Worm (Caenorhabditis elegans): Measurements from ENCODE around the gene C15H11.10.

The C15H11.10 gene

DNA sequence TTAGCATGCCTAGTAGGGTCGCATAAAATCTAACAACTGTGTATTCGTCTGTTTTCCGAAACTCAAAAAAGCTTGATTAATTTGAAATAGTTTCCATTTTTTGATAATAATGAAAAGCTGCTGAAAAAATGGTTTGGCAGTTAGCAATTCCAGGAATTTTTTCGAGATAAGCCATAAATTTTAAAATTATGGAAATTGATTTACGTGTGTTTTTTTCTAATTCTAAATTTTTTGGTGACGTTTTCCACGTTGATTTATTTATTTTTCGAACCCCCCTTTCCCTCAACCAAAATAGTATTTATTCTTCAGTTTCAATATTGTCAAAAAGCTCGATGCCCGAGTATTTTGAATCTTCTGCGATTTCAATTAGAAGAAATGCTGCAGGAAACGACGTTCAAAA is 36.9 kb downstream of the C15H11.10 start, which contains the start of gene F23B12.1:
F23B12.1 (plus strand) TSS at position 301 of the 400 bp plus-strand sequence.
- TF ChIP-seq sma-3 (GFP tag; optimal IDR thresholded peaks at IDR 0.05) (no peak), unc-55 (GFP tag; optimal IDR thresholded peaks at IDR 0.05) (no peak), elt-3 (tag; optimal IDR thresholded peaks at IDR 0.05) (no peak), ceh-82 (tag; optimal IDR thresholded peaks at IDR 0.05) (no peak), aly-2 (tag; optimal IDR thresholded peaks at IDR 0.05) (no peak), F13H6.1 (tag; optimal IDR thresholded peaks at IDR 0.05) (no peak), ztf-4 (tag; optimal IDR thresholded peaks at IDR 0.05) (no peak), lin-13 (GFP tag; optimal IDR thresholded peaks at IDR 0.05) (no peak), lin-39 (tag; optimal IDR thresholded peaks at IDR 0.05) (no peak), nhr-12 (tag; optimal IDR thresholded peaks at IDR 0.05) (no peak), nhr-237 (tag; optimal IDR thresholded peaks at IDR 0.05) (no peak), ceh-16 (tag; optimal IDR thresholded peaks at IDR 0.05) (no peak), snpc-4 (tag; optimal IDR thresholded peaks at IDR 0.05) (no peak)

DNA sequence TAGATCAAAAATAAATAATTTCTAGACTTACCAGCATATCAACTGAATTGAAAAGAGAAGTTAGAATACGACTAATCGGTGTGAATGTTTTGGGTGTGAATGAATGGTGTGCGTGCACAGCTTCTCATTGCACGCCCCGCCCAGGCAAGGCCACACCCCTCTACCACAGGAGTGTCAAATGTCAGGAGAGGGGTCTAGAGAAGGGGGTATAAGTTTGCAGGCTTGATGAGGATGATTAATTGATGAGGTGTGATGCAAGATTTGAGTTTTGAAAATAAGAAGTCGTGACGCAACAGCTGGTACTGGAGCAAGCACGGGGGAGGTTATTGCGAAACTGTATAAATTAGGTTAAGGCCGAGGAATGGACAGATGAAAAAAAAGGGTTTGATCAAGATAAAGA is 40.3 kb downstream of the C15H11.10 start, which contains the start of gene egl-1:
egl-1 (minus strand) TSS at position 101 of the 400 bp plus-strand sequence.
- TF ChIP-seq Y55F3AM.14 (GFP tag; optimal IDR thresholded peaks at IDR 0.05) = no peak
- no peak for TF ChIP-seq nhr-237 (tag; optimal IDR thresholded peaks at IDR 0.05)
- no peak for TF ChIP-seq crh-2 (tag; optimal IDR thresholded peaks at IDR 0.05)
- TF ChIP-seq sma-3 (GFP tag; optimal IDR thresholded peaks at IDR 0.05) = no peak
- no peak for TF ChIP-seq blmp-1 (tag; optimal IDR thresholded peaks at IDR 0.05; ENCODE audit: insufficient read depth)
- no peak for TF ChIP-seq ztf-4 (tag; optimal IDR thresholded peaks at IDR 0.05)
- TF ChIP-seq ztf-1 (GFP tag; conservative IDR thresholded peaks at IDR 0.05) = no peak
- TF ChIP-seq nhr-23 (tag; optimal IDR thresholded peaks at IDR 0.05) = no peak
- no peak for TF ChIP-seq R02D3.7 (tag; optimal IDR thresholded peaks at IDR 0.05)
- TF ChIP-seq peb-1 (tag; optimal IDR thresholded peaks at IDR 0.05) = no peak
- no peak for TF ChIP-seq lin-11 (tag; optimal IDR thresholded peaks at IDR 0.05)
- TF ChIP-seq lin-39 (tag; optimal IDR thresholded peaks at IDR 0.05) = no peak
- no peak for TF ChIP-seq ama-1 (optimal IDR thresholded peaks at IDR 0.05)
- no peak for TF ChIP-seq ztf-11 (tag; optimal IDR thresholded peaks at IDR 0.05)
- TF ChIP-seq mbf-1 (tag; optimal IDR thresholded peaks at IDR 0.05) = no peak
- no peak for TF ChIP-seq nhr-21 (tag; optimal IDR thresholded peaks at IDR 0.05)
- no peak for TF ChIP-seq ceh-16 (tag; optimal IDR thresholded peaks at IDR 0.05)
- no peak for TF ChIP-seq C34F6.9 (tag; optimal IDR thresholded peaks at IDR 0.05)
- no peak for TF ChIP-seq nhr-25 (tag; optimal IDR thresholded peaks at IDR 0.05)
- TF ChIP-seq elt-3 (tag; optimal IDR thresholded peaks at IDR 0.05) = no peak

DNA sequence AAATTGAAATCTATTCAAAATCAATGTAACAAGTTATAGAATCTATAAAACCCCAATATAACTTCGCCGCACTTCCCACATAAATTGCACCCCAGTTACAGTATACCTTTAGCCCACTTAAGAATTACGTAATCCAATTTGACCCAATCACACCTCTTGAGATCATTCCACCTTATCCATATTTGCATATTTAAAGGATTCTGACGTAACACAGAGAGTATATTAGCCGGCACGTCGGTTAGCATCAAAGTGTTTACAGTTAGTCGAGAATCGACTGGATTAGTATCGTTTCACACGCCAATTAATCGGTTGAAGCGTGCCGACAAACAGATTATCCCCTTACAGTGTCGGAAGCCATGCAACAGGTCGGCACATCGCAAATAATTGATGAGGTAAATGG is 41.7 kb downstream of the C15H11.10 start:
- TF ChIP-seq blmp-1 (tag; optimal IDR thresholded peaks at IDR 0.05; ENCODE audit: insufficient read depth) (no peak), ztf-11 (tag; optimal IDR thresholded peaks at IDR 0.05) (no peak), nhr-12 (tag; optimal IDR thresholded peaks at IDR 0.05) (no peak), zag-1 (tag; optimal IDR thresholded peaks at IDR 0.05) (no peak), mdl-1 (tag; optimal IDR thresholded peaks at IDR 0.05) (no peak)

DNA sequence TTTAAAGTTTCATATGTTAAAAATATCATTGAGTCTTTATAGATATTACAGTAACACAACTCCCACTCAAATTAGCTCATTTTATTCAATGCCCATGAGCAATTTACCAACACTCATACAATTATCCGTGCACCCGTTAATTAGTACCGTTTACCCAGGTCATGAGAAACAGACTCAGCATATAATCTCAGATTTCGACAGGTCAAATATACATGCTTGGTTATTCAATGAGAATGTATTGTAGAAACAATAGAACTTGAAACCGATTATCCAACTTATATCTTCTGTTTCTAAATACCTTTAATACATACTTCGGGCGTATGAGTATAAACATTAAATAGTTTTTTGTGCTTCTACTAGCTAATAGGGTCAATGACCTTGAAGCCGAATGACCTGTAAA is 44.3 kb downstream of the C15H11.10 start:
- TF ChIP-seq Y55F3AM.14 (GFP tag; optimal IDR thresholded peaks at IDR 0.05) (no peak), nhr-23 (tag; optimal IDR thresholded peaks at IDR 0.05) (no peak), nhr-10 (tag; optimal IDR thresholded peaks at IDR 0.05) (no peak), nhr-21 (tag; optimal IDR thresholded peaks at IDR 0.05) (no peak), zag-1 (tag; optimal IDR thresholded peaks at IDR 0.05) (no peak), sma-9 (GFP tag; optimal IDR thresholded peaks at IDR 0.05) (no peak), sma-9 (tag; optimal IDR thresholded peaks at IDR 0.05) (no peak), nhr-129 (tag; optimal IDR thresholded peaks at IDR 0.05) (no peak), F13H6.1 (tag; optimal IDR thresholded peaks at IDR 0.05) (no peak), unc-62 (GFP tag; optimal IDR thresholded peaks at IDR 0.05) (no peak), elt-1 (tag; optimal IDR thresholded peaks at IDR 0.05) (no peak), egl-27 (tag; optimal IDR thresholded peaks at IDR 0.05) (no peak), ceh-16 (tag; optimal IDR thresholded peaks at IDR 0.05) (no peak), nhr-237 (tag; optimal IDR thresholded peaks at IDR 0.05) (no peak), skn-1 (tag; optimal IDR thresholded peaks at IDR 0.05) (no peak), C34F6.9 (tag; optimal IDR thresholded peaks at IDR 0.05) (no peak), gmeb-1 (tag; optimal IDR thresholded peaks at IDR 0.05) (no peak), ceh-82 (tag; optimal IDR thresholded peaks at IDR 0.05) (no peak), dmd-4 (tag; optimal IDR thresholded peaks at IDR 0.05) (no peak), lin-11 (tag; optimal IDR thresholded peaks at IDR 0.05) (no peak), unc-55 (GFP tag; optimal IDR thresholded peaks at IDR 0.05) (no peak)

Data from whole organism, L2 larva.